Worm (Caenorhabditis elegans) whole organism, late embryonic: ENCODE results near the gene ZK177.9.

ENCODE experiments used
- K09A11.1 ChIP-seq: sonication (generic microtip); optimal IDR thresholded peaks from 2 replicates; lab custom pipeline; 2017; ENCODE audit warnings: antibody characterized with exemption, mild to moderate bottlenecking, missing genetic modification characterization, missing compliant biosample characterization; ENCODE audit not compliant: insufficient read depth
- ama-1 ChIP-seq: fragments of 150-350 bp; optimal IDR thresholded peaks from 2 replicates; lab custom pipeline; 2014
- ceh-31 ChIP-seq: sonication (generic microtip); optimal IDR thresholded peaks from 2 replicates; lab custom pipeline; 2016; ENCODE audit warnings: missing genetic modification characterization, missing compliant biosample characterization
- fkh-10 ChIP-seq: fragments of 150-350 bp; optimal IDR thresholded peaks from 2 replicates; lab custom pipeline; 2014; ENCODE audit warnings: missing biosample characterization, missing genetic modification reagents, missing genetic modification characterization
- lim-6 ChIP-seq: sonication (generic microtip); optimal IDR thresholded peaks from 2 replicates; lab custom pipeline; 2016; ENCODE audit warnings: missing genetic modification characterization, missing compliant biosample characterization
- lin-11 ChIP-seq: fragments of 200-800 bp; sonication (Bioruptor generic); optimal IDR thresholded peaks from 2 replicates; lab custom pipeline; 2018; ENCODE audit warnings: mild to moderate bottlenecking, missing genetic modification characterization, missing compliant biosample characterization
- nfya-1 ChIP-seq: sonication (generic microtip); optimal IDR thresholded peaks from 2 replicates; lab custom pipeline; 2017; ENCODE audit warnings: missing genetic modification characterization, mild to moderate bottlenecking, missing compliant biosample characterization, antibody characterized with exemption, moderate library complexity

ce11 chrII:5551517-5551916 is 34.0 kb upstream of the ZK177.9 start, which contains the start of gene C17C3.5:
- TF ChIP-seq nfya-1 (tag; lab: Kevin White, UChicago) (no peak), lin-11 (no peak), lim-6 (no peak), ceh-31 (tag; lab: Kevin White, UChicago) (no peak), K09A11.1 (tag; lab: Kevin White, UChicago) (no peak), ama-1 (no peak), fkh-10 (no peak)
